Worm (Caenorhabditis elegans) whole organism, L1 larva: ENCODE measurements around the gene srd-50.

Source experiments
- C16A3.4 ChIP-seq: fragments of 150-350 bp; optimal IDR thresholded peaks from 2 replicates; lab custom pipeline; 2014; ENCODE audit warnings: missing biosample characterization, missing genetic modification characterization
- C34B4.2 ChIP-seq: sonication (generic microtip); optimal IDR thresholded peaks from 2 replicates; lab custom pipeline; 2017; ENCODE audit warnings: mild to moderate bottlenecking, missing genetic modification characterization, missing compliant biosample characterization
- Y116A8C.19 ChIP-seq: sonication (generic microtip); optimal IDR thresholded peaks from 2 replicates; lab custom pipeline; 2016; ENCODE audit warnings: missing compliant biosample characterization, missing genetic modification characterization, borderline replicate concordance
- alr-1 ChIP-seq: fragments of 200-800 bp; sonication (Bioruptor generic); optimal IDR thresholded peaks from 2 replicates; lab custom pipeline; 2018; ENCODE audit warnings: borderline replicate concordance, mild to moderate bottlenecking, missing genetic modification characterization, missing compliant biosample characterization
- ceh-8 ChIP-seq: fragments of 200-800 bp; sonication (Bioruptor generic); optimal IDR thresholded peaks from 2 replicates; lab custom pipeline; 2018; ENCODE audit warnings: mild to moderate bottlenecking, missing genetic modification characterization, moderate library complexity, missing compliant biosample characterization
- ceh-82 ChIP-seq, 3 experiments: fragments of 150-350 bp in 1 of 3; sonication (generic microtip) in 2 of 3; optimal IDR thresholded peaks; 2 replicates each; lab custom pipeline; 2014 to 2017; ENCODE audit warnings: missing biosample characterization in 3 of 3, missing genetic modification characterization in 3 of 3
- ceh-90 ChIP-seq: sonication (generic microtip); optimal IDR thresholded peaks from 2 replicates; lab custom pipeline; 2016; ENCODE audit warnings: missing genetic modification characterization, missing compliant biosample characterization
- dpl-1 ChIP-seq, 3 experiments: fragments of 150-350 bp in 2 of 3; sonication (generic microtip) in 1 of 3; optimal IDR thresholded peaks; 2 replicates each; lab custom pipeline; 2014 to 2017; ENCODE audit warnings: missing biosample characterization in 3 of 3, missing genetic modification characterization in 3 of 3, missing genetic modification reagents in 3 of 3
- dsc-1 ChIP-seq: sonication (generic microtip); optimal IDR thresholded peaks from 2 replicates; lab custom pipeline; 2016; ENCODE audit warnings: mild to moderate bottlenecking, missing genetic modification characterization, missing compliant biosample characterization
- efl-1 ChIP-seq, 4 experiments: fragments of 150-350 bp; optimal IDR thresholded peaks in 3 of 4; peaks in 1 of 4; 1 replicate in 1 of 4; 2 replicates in 3 of 4; lab custom pipeline; 2014; ENCODE audit warnings: missing biosample characterization in 2 of 4, missing genetic modification characterization in 2 of 4, missing genetic modification reagents in 2 of 4
- elt-2 ChIP-seq: sonication (generic microtip); optimal IDR thresholded peaks from 2 replicates; lab custom pipeline; 2016; ENCODE audit warnings: missing genetic modification characterization, mild to moderate bottlenecking, inconsistent platforms, missing compliant biosample characterization, missing genetic modification reagents
- elt-3 ChIP-seq, 6 experiments: fragments of 150-350 bp in 1 of 6; sonication (generic microtip); optimal IDR thresholded peaks; 2 replicates each; lab custom pipeline; 2017 to 2018; ENCODE audit warnings: missing biosample characterization in 6 of 6, missing genetic modification characterization in 6 of 6, inconsistent platforms in 1 of 6
- ets-5 ChIP-seq: fragments of 200-800 bp; sonication (Bioruptor generic); IDR thresholded peaks from 2 replicates; pipeline ENCODE4 v1.3.6; 2022; ENCODE audit warnings: missing genetic modification characterization, missing compliant biosample characterization
- fkh-8 ChIP-seq: sonication (generic microtip); optimal IDR thresholded peaks from 2 replicates; lab custom pipeline; 2016; ENCODE audit warnings: mild to moderate bottlenecking, missing genetic modification characterization, missing compliant biosample characterization
- fos-1 ChIP-seq: fragments of 150-350 bp; optimal IDR thresholded peaks from 2 replicates; lab custom pipeline; 2014; ENCODE audit warnings: missing biosample characterization, missing genetic modification characterization
- grh-1 ChIP-seq: fragments of 200-800 bp; sonication (Bioruptor generic); IDR thresholded peaks from 2 replicates; pipeline ENCODE4 v1.3.6; 2022; ENCODE audit warnings: missing genetic modification reagents, missing genetic modification characterization, missing compliant biosample characterization
- jun-1 ChIP-seq: fragments of 150-350 bp; optimal IDR thresholded peaks from 2 replicates; lab custom pipeline; 2014; ENCODE audit warnings: missing biosample characterization, missing genetic modification reagents, missing genetic modification characterization
- lin-15B ChIP-seq: fragments of 150-350 bp; sonication (generic microtip); optimal IDR thresholded peaks from 3 replicates; lab custom pipeline; 2014; ENCODE audit warnings: missing biosample characterization, missing genetic modification characterization
- lin-35 ChIP-seq, 2 experiments: fragments of 150-350 bp; optimal IDR thresholded peaks; 2 replicates each; lab custom pipeline; 2014; ENCODE audit warnings: missing biosample characterization in 2 of 2, missing genetic modification characterization in 2 of 2, missing genetic modification reagents in 2 of 2
- lir-3 ChIP-seq: sonication (generic microtip); optimal IDR thresholded peaks from 2 replicates; lab custom pipeline; 2016; ENCODE audit warnings: mild to moderate bottlenecking, missing genetic modification characterization, moderate library complexity, missing compliant biosample characterization; ENCODE audit not compliant: poor library complexity
- mdl-1 ChIP-seq, 2 experiments: fragments of 150-350 bp; optimal IDR thresholded peaks; 2 replicates each; lab custom pipeline; 2014 to 2017; ENCODE audit warnings: missing biosample characterization in 2 of 2, missing genetic modification characterization in 2 of 2, inconsistent platforms in 1 of 2
- mep-1 ChIP-seq: fragments of 150-350 bp; optimal IDR thresholded peaks from 2 replicates; lab custom pipeline; 2014; ENCODE audit warnings: missing biosample characterization, missing genetic modification characterization
- nhr-19 ChIP-seq: fragments of 200-800 bp; sonication (Bioruptor generic); conservative IDR thresholded peaks from 2 replicates; pipeline ENCODE4 v1.3.6; 2022; ENCODE audit warnings: missing genetic modification characterization, missing compliant biosample characterization
- nhr-20 ChIP-seq: sonication (generic microtip); optimal IDR thresholded peaks from 2 replicates; lab custom pipeline; 2016; ENCODE audit warnings: mild to moderate bottlenecking, missing genetic modification characterization, missing compliant biosample characterization
- nhr-28 ChIP-seq: fragments of 150-350 bp; optimal IDR thresholded peaks from 2 replicates; lab custom pipeline; 2014; ENCODE audit warnings: missing biosample characterization, missing genetic modification characterization
- nhr-71 ChIP-seq: sonication (generic microtip); optimal IDR thresholded peaks from 2 replicates; lab custom pipeline; 2016; ENCODE audit warnings: mild to moderate bottlenecking, missing genetic modification characterization, moderate library complexity, missing compliant biosample characterization
- nhr-77 ChIP-seq: fragments of 150-350 bp; optimal IDR thresholded peaks from 2 replicates; lab custom pipeline; 2014; ENCODE audit warnings: missing biosample characterization, missing genetic modification characterization
- nhr-85 ChIP-seq: sonication (generic microtip); peaks from one replicate; lab custom pipeline; 2016; ENCODE audit warnings: missing genetic modification characterization, inconsistent platforms, missing compliant biosample characterization
- nhr-90 ChIP-seq: sonication (generic microtip); optimal IDR thresholded peaks from 2 replicates; lab custom pipeline; 2016; ENCODE audit warnings: mild to moderate bottlenecking, missing genetic modification characterization, missing compliant biosample characterization; ENCODE audit not compliant: poor library complexity
- pag-3 ChIP-seq: sonication (generic microtip); optimal IDR thresholded peaks from 2 replicates; lab custom pipeline; 2017; ENCODE audit warnings: missing genetic modification characterization, mild to moderate bottlenecking, missing compliant biosample characterization, antibody characterized with exemption, borderline replicate concordance; ENCODE audit not compliant: insufficient read depth
- pax-3 ChIP-seq: fragments of 200-800 bp; sonication (Bioruptor generic); optimal IDR thresholded peaks from 2 replicates; lab custom pipeline; 2018; ENCODE audit warnings: mild to moderate bottlenecking, missing genetic modification characterization, moderate library complexity, missing compliant biosample characterization
- rnt-1 ChIP-seq: sonication (generic microtip); optimal IDR thresholded peaks from 2 replicates; lab custom pipeline; 2016; ENCODE audit warnings: mild to moderate bottlenecking, missing genetic modification characterization, moderate library complexity, missing compliant biosample characterization
- snpc-4 ChIP-seq: fragments of 150-350 bp; optimal IDR thresholded peaks from 2 replicates; lab custom pipeline; 2014; ENCODE audit warnings: missing biosample characterization, missing genetic modification characterization
- snu-23 ChIP-seq: sonication (generic microtip); optimal IDR thresholded peaks from 2 replicates; lab custom pipeline; 2016; ENCODE audit warnings: missing genetic modification characterization, missing compliant biosample characterization
- sup-37 ChIP-seq: fragments of 200-800 bp; sonication (Bioruptor generic); optimal IDR thresholded peaks from 2 replicates; lab custom pipeline; 2018; ENCODE audit warnings: mild to moderate bottlenecking, missing genetic modification characterization, missing compliant biosample characterization
- swsn-7 ChIP-seq: sonication (generic microtip); optimal IDR thresholded peaks from 2 replicates; lab custom pipeline; 2016; ENCODE audit warnings: missing genetic modification characterization, missing compliant biosample characterization
- tbx-2 ChIP-seq: sonication (generic microtip); optimal IDR thresholded peaks from 2 replicates; lab custom pipeline; 2016; ENCODE audit warnings: missing genetic modification characterization, missing compliant biosample characterization
- tlp-1 ChIP-seq: fragments of 150-350 bp; optimal IDR thresholded peaks from 2 replicates; lab custom pipeline; 2014; ENCODE audit warnings: missing biosample characterization, missing genetic modification characterization
- unc-130 ChIP-seq: fragments of 150-350 bp; optimal IDR thresholded peaks from 2 replicates; lab custom pipeline; 2017; ENCODE audit warnings: missing biosample characterization, missing genetic modification characterization, inconsistent platforms
- unc-86 ChIP-seq: sonication (generic microtip); optimal IDR thresholded peaks from 2 replicates; lab custom pipeline; 2016; ENCODE audit warnings: missing genetic modification characterization, missing compliant biosample characterization
- xbp-1 ChIP-seq: sonication (generic microtip); optimal IDR thresholded peaks from 2 replicates; lab custom pipeline; 2016; ENCODE audit warnings: missing genetic modification characterization, missing compliant biosample characterization
- zag-1 ChIP-seq: fragments of 150-350 bp; optimal IDR thresholded peaks from 2 replicates; lab custom pipeline; 2014; ENCODE audit warnings: missing biosample characterization, missing genetic modification characterization
- ztf-11 ChIP-seq, 2 experiments: sonication (generic microtip); optimal IDR thresholded peaks; 2 replicates each; lab custom pipeline; 2016 to 2017; ENCODE audit warnings: missing genetic modification characterization in 2 of 2, missing biosample characterization in 1 of 2, missing compliant biosample characterization in 1 of 2

The srd-50 gene

ce11 chrX:13462519-13462918 is 19.1 kb downstream of the srd-50 start, which contains the start of gene F02D10.3:
TSS of gene F02D10.3 (minus strand) at chrX:13462619.
- TF ChIP-seq unc-86 (tag; lab: Kevin White, UChicago): no peak
- TF ChIP-seq ceh-90: no peak

ce11 chrX:13456442-13456841 is 25.2 kb downstream of the srd-50 start, which contains the start of gene flr-1:
TSS of gene flr-1 (minus strand) at chrX:13456542.
- TF ChIP-seq zag-1 (tag; lab: Kevin White, UChicago): no peak
- no peak for TF ChIP-seq xbp-1 (tag; lab: Kevin White, UChicago)
- TF ChIP-seq ets-5 (GFP tag; lab: Robert Waterston, UW): no peak
- no peak for TF ChIP-seq pax-3 (tag; lab: Kevin White, UChicago)
- TF ChIP-seq alr-1 (tag; lab: Kevin White, UChicago): no peak
- TF ChIP-seq Y116A8C.19 (tag; lab: Kevin White, UChicago): no peak
- TF ChIP-seq nhr-28: no peak
- no peak for TF ChIP-seq tlp-1 (tag; lab: Kevin White, UChicago)
- no peak for TF ChIP-seq pag-3 (tag; lab: Kevin White, UChicago)
- TF ChIP-seq, all 84 proteins: peak for 0

- TF ChIP-seq efl-1 (optimal IDR thresholded peaks at IDR 0.05; lab: Kevin White, UChicago) (no peak), efl-1 (GFP tag; optimal IDR thresholded peaks at IDR 0.05 in 1 of 2; lab: Kevin White, UChicago) (peak in 1 of 2 experiments; percentile 32), xbp-1 (tag; lab: Kevin White, UChicago) (no peak), C34B4.2 (tag; lab: Kevin White, UChicago) (no peak), tlp-1 (tag; lab: Kevin White, UChicago) (no peak)
- TF ChIP-seq, all 84 proteins: peak for 1
Observed at ce11 chrX:13451578-13451977, 30.0 kb downstream of the srd-50 start, which contains the start of gene F02D10.6. TSS of gene F02D10.6 (minus strand) at chrX:13451678.

- peak; percentile 23 for TF ChIP-seq sup-37 (GFP tag; lab: Kevin White, UChicago)
- TF ChIP-seq unc-86 (tag; lab: Kevin White, UChicago): peak; percentile 38
- TF ChIP-seq grh-1: peak; percentile 56
- TF ChIP-seq xbp-1 (tag; lab: Kevin White, UChicago): peak; percentile 47
- TF ChIP-seq rnt-1 (tag; lab: Kevin White, UChicago): peak; percentile 68
- TF ChIP-seq tbx-2: peak; percentile 54
- TF ChIP-seq mdl-1 (tag; optimal IDR thresholded peaks at IDR 0.05; lab: Kevin White, UChicago): peak in 1 of 2 experiments; percentile 56
- TF ChIP-seq elt-3 (tag; optimal IDR thresholded peaks at IDR 0.05; lab: Kevin White, UChicago): peak in 3 of 6 experiments; percentile 18 to 35 (median 31)
- TF ChIP-seq dsc-1 (tag; lab: Kevin White, UChicago): peak; percentile 84
- peak; percentile 60 for TF ChIP-seq swsn-7
- TF ChIP-seq nhr-77: peak; percentile 34
- peak; percentile 75 for TF ChIP-seq nhr-90 (tag; lab: Kevin White, UChicago)
- TF ChIP-seq lin-35 (GFP tag; optimal IDR thresholded peaks at IDR 0.05; lab: Kevin White, UChicago): peak; percentile 28 to 67
- peak; percentile 70 for TF ChIP-seq nhr-19 (GFP tag; lab: Robert Waterston, UW)
- TF ChIP-seq ztf-11 (tag; optimal IDR thresholded peaks at IDR 0.05; lab: Kevin White, UChicago): peak in 1 of 2 experiments; percentile 39
- peak; percentile 43 to 44 (median 44) for TF ChIP-seq ceh-82 (tag; optimal IDR thresholded peaks at IDR 0.05; lab: Kevin White, UChicago)
- peak; percentile 60 for TF ChIP-seq nhr-20 (tag; lab: Kevin White, UChicago)
- peak; percentile 55 for TF ChIP-seq jun-1 (tag; lab: Kevin White, UChicago)
- TF ChIP-seq nhr-71: peak; percentile 75
- peak; percentile 34 for TF ChIP-seq C16A3.4 (tag; lab: Kevin White, UChicago)
- peak; percentile 7 for TF ChIP-seq lin-15B (tag; lab: Kevin White, UChicago)
- peak; percentile 18 to 24 for TF ChIP-seq efl-1 (optimal IDR thresholded peaks at IDR 0.05; lab: Kevin White, UChicago)
- peak in 1 of 2 experiments; percentile 87 for TF ChIP-seq efl-1 (GFP tag; optimal IDR thresholded peaks at IDR 0.05 in 1 of 2; lab: Kevin White, UChicago)
- TF ChIP-seq snu-23 (GFP tag; lab: Kevin White, UChicago): peak; percentile 83
- TF ChIP-seq elt-2: peak; percentile 32
- peak; percentile 57 for TF ChIP-seq mep-1 (tag; lab: Kevin White, UChicago)
- TF ChIP-seq fkh-8 (tag; lab: Kevin White, UChicago): peak; percentile 56
- peak; percentile 48 for TF ChIP-seq unc-130 (tag; lab: Kevin White, UChicago)
- TF ChIP-seq ceh-8 (GFP tag; lab: Kevin White, UChicago): peak; percentile 48
- TF ChIP-seq lir-3 (tag; lab: Kevin White, UChicago): peak; percentile 39
- TF ChIP-seq dpl-1 (GFP tag; optimal IDR thresholded peaks at IDR 0.05; lab: Kevin White, UChicago): peak in 1 of 3 experiments; percentile 10
- TF ChIP-seq fos-1: peak; percentile 50
- peak; percentile 79 for TF ChIP-seq nhr-85 (tag; lab: Kevin White, UChicago)
- TF ChIP-seq snpc-4: peak; percentile 13
Observed at ce11 chrX:13448665-13449099, 32.9 kb downstream of the srd-50 start.
